Worm (Caenorhabditis elegans) whole organism, mixed stage, embryonic: ENCODE measurements around the gene F10G2.1.

Source experiments
- ceh-83 ChIP-seq: fragments of 200-800 bp; sonication (Bioruptor generic); optimal IDR thresholded peaks from 2 replicates; lab custom pipeline; 2018; ENCODE audit warnings: mild to moderate bottlenecking, missing genetic modification characterization, missing compliant biosample characterization
- elt-1 ChIP-seq: sonication (generic microtip); optimal IDR thresholded peaks from 2 replicates; lab custom pipeline; 2017; ENCODE audit warnings: missing genetic modification characterization, mild to moderate bottlenecking, missing compliant biosample characterization, antibody characterized with exemption, moderate library complexity, borderline replicate concordance; ENCODE audit not compliant: insufficient read depth
- lsy-2 ChIP-seq: fragments of 150-350 bp; optimal IDR thresholded peaks from 2 replicates; lab custom pipeline; 2014; ENCODE audit warnings: missing biosample characterization, missing genetic modification characterization
- nhr-28 ChIP-seq: fragments of 150-350 bp; optimal IDR thresholded peaks from 2 replicates; lab custom pipeline; 2014; ENCODE audit warnings: missing biosample characterization, missing genetic modification characterization
- snpc-4 ChIP-seq: fragments of 150-350 bp; optimal IDR thresholded peaks from 2 replicates; lab custom pipeline; 2014; ENCODE audit warnings: missing biosample characterization, missing genetic modification characterization

- TF ChIP-seq lsy-2 (tag; lab: Kevin White, UChicago) (no peak), nhr-28 (tag; lab: Kevin White, UChicago) (no peak), elt-1 (no peak), snpc-4 (tag; lab: Kevin White, UChicago) (no peak), ceh-83 (no peak)
Observed at ce11 chrV:7295270-7295669, 37.1 kb upstream of the F10G2.1 start, which contains the start of gene F07G11.4.
